Fruit fly (Drosophila melanogaster) whole organism, embryonic: ENCODE data around the gene CG34039.

ENCODE experiments used
- Abd-B ChIP-seq: fragments of 200-800 bp; sonication (Bioruptor generic); optimal IDR thresholded peaks from 2 replicates; lab custom pipeline; 2018; ENCODE audit warnings: missing biosample characterization, mild to moderate bottlenecking, missing genetic modification characterization, moderate library complexity
- Atf6 ChIP-seq: fragments of 200-800 bp; sonication (Bioruptor generic); IDR thresholded peaks from 2 replicates; pipeline ENCODE4 v1.3.6; 2022; ENCODE audit warnings: missing biosample characterization, missing genetic modification characterization
- CG12155 ChIP-seq: fragments of 200-800 bp; sonication (Bioruptor generic); optimal IDR thresholded peaks from 3 replicates; lab custom pipeline; 2016; ENCODE audit warnings: missing biosample characterization, missing genetic modification characterization
- CG1233 ChIP-seq: fragments of 200-800 bp; sonication (Bioruptor generic); optimal IDR thresholded peaks from 4 replicates; lab custom pipeline; 2018; ENCODE audit warnings: missing biosample characterization, mild to moderate bottlenecking, missing genetic modification characterization
- CG13624 ChIP-seq: fragments of 200-800 bp; sonication (Bioruptor generic); optimal IDR thresholded peaks from 2 replicates; lab custom pipeline; 2016; ENCODE audit warnings: missing biosample characterization, missing genetic modification characterization
- CG17385 ChIP-seq: fragments of 200-800 bp; sonication (Bioruptor generic); optimal IDR thresholded peaks from 3 replicates; lab custom pipeline; 2018; ENCODE audit warnings: missing biosample characterization, mild to moderate bottlenecking, missing genetic modification characterization
- CG2116 ChIP-seq: fragments of 200-800 bp; sonication (Bioruptor generic); optimal IDR thresholded peaks from 3 replicates; lab custom pipeline; 2018; ENCODE audit warnings: missing biosample characterization, mild to moderate bottlenecking, missing genetic modification characterization
- CG32772 ChIP-seq: fragments of 200-800 bp; sonication (Bioruptor generic); IDR thresholded peaks from 2 replicates; pipeline ENCODE4 v1.3.6; 2022; ENCODE audit warnings: missing biosample characterization, missing genetic modification characterization
- CG34422 ChIP-seq: fragments of 200-800 bp; sonication (Bioruptor generic); IDR thresholded peaks from 3 replicates; pipeline ENCODE4 v1.3.6; 2022; ENCODE audit warnings: missing biosample characterization, missing genetic modification characterization
- CG3838 ChIP-seq: fragments of 200-800 bp; sonication (Bioruptor generic); optimal IDR thresholded peaks from 3 replicates; lab custom pipeline; 2016; ENCODE audit warnings: missing biosample characterization, missing genetic modification characterization
- CG3847 ChIP-seq: fragments of 200-800 bp; sonication (Bioruptor generic); IDR thresholded peaks from 2 replicates; pipeline ENCODE4 v1.3.6; 2022; ENCODE audit warnings: missing biosample characterization, missing genetic modification characterization
- CG3995 ChIP-seq: fragments of 200-800 bp; sonication (Bioruptor generic); optimal IDR thresholded peaks from 3 replicates; lab custom pipeline; 2016; ENCODE audit warnings: missing biosample characterization, missing genetic modification characterization
- CG4730 ChIP-seq: fragments of 200-800 bp; sonication (Bioruptor generic); IDR thresholded peaks from 2 replicates; pipeline ENCODE4 v1.3.6; 2022; ENCODE audit warnings: missing biosample characterization, missing genetic modification characterization
- CG7271 ChIP-seq: fragments of 200-800 bp; sonication (Bioruptor generic); optimal IDR thresholded peaks from 2 replicates; lab custom pipeline; 2018; ENCODE audit warnings: missing biosample characterization, mild to moderate bottlenecking, missing genetic modification characterization, moderate library complexity
- CG8765 ChIP-seq: fragments of 200-800 bp; sonication (Bioruptor generic); IDR thresholded peaks from 2 replicates; pipeline ENCODE4 v1.3.6; 2022; ENCODE audit warnings: missing biosample characterization, missing genetic modification characterization
- CG9609 ChIP-seq: fragments of 200-800 bp; sonication (Bioruptor generic); optimal IDR thresholded peaks from 3 replicates; lab custom pipeline; 2016; ENCODE audit warnings: missing biosample characterization, missing genetic modification characterization
- Camta ChIP-seq: fragments of 200-800 bp; sonication (Bioruptor generic); optimal IDR thresholded peaks from 2 replicates; lab custom pipeline; 2016; ENCODE audit warnings: missing biosample characterization, missing genetic modification characterization
- Dek ChIP-seq: fragments of 200-800 bp; sonication (Bioruptor generic); optimal IDR thresholded peaks from 3 replicates; lab custom pipeline; 2019; ENCODE audit warnings: missing biosample characterization, mild to moderate bottlenecking, missing genetic modification characterization, moderate library complexity
- Dip3 ChIP-seq: fragments of 200-800 bp; sonication (Bioruptor generic); optimal IDR thresholded peaks from 3 replicates; lab custom pipeline; 2016; ENCODE audit warnings: missing biosample characterization, missing genetic modification characterization
- Ets97D ChIP-seq: fragments of 200-800 bp; sonication (Bioruptor generic); optimal IDR thresholded peaks from 3 replicates; lab custom pipeline; 2016; ENCODE audit warnings: missing biosample characterization, missing genetic modification characterization
- Gug ChIP-seq: fragments of 200-800 bp; sonication (Bioruptor generic); IDR thresholded peaks from 4 replicates; pipeline ENCODE4 v1.3.6; 2022; ENCODE audit warnings: missing biosample characterization, missing genetic modification characterization
- HLHmδ ChIP-seq: fragments of 200-800 bp; sonication (Bioruptor generic); optimal IDR thresholded peaks from 2 replicates; lab custom pipeline; 2018; ENCODE audit warnings: missing biosample characterization, mild to moderate bottlenecking, missing genetic modification characterization, moderate library complexity
- HmgD ChIP-seq: fragments of 200-800 bp; sonication (Bioruptor generic); optimal IDR thresholded peaks from 3 replicates; lab custom pipeline; 2016; ENCODE audit warnings: missing biosample characterization, missing genetic modification characterization
- Hr39 ChIP-seq: fragments of >200 bp; optimal IDR thresholded peaks from 2 replicates; lab custom pipeline; 2017
- Lhr ChIP-seq: fragments of 200-800 bp; sonication (Bioruptor generic); optimal IDR thresholded peaks from 3 replicates; lab custom pipeline; 2017; ENCODE audit warnings: mild to moderate bottlenecking, missing biosample characterization, missing genetic modification reagents, missing genetic modification characterization
- Lim3 ChIP-seq: fragments of 200-800 bp; sonication (Bioruptor generic); IDR thresholded peaks from 2 replicates; pipeline ENCODE4 v1.3.6; 2022; ENCODE audit warnings: missing biosample characterization, missing genetic modification characterization
- MESR4 ChIP-seq: fragments of 200-800 bp; sonication (Bioruptor generic); optimal IDR thresholded peaks from 2 replicates; lab custom pipeline; 2018; ENCODE audit warnings: missing biosample characterization, mild to moderate bottlenecking, missing genetic modification characterization, moderate library complexity
- Mes4 ChIP-seq: fragments of 200-800 bp; sonication (Bioruptor generic); optimal IDR thresholded peaks from 2 replicates; lab custom pipeline; 2016; ENCODE audit warnings: missing biosample characterization, missing genetic modification characterization
- Myb ChIP-seq: fragments of 200-800 bp; sonication (Bioruptor generic); optimal IDR thresholded peaks from 2 replicates; lab custom pipeline; 2016; ENCODE audit warnings: missing biosample characterization, missing genetic modification characterization
- NC2α ChIP-seq: fragments of 200-800 bp; sonication (Bioruptor generic); optimal IDR thresholded peaks from 2 replicates; lab custom pipeline; 2016; ENCODE audit warnings: missing biosample characterization, missing genetic modification characterization
- Ssrp ChIP-seq: fragments of 200-800 bp; sonication (Bioruptor generic); optimal IDR thresholded peaks from 2 replicates; lab custom pipeline; 2018; ENCODE audit warnings: missing biosample characterization, mild to moderate bottlenecking, missing genetic modification characterization, moderate library complexity
- ab ChIP-seq: fragments of 200-800 bp; sonication (Bioruptor generic); optimal IDR thresholded peaks from 2 replicates; lab custom pipeline; 2016; ENCODE audit warnings: missing biosample characterization, missing genetic modification characterization
- abd-A ChIP-seq: fragments of 200-800 bp; sonication (Bioruptor generic); optimal IDR thresholded peaks from 3 replicates; lab custom pipeline; 2019; ENCODE audit warnings: missing biosample characterization, mild to moderate bottlenecking, missing genetic modification characterization, moderate library complexity
- ara ChIP-seq: fragments of 200-800 bp; sonication (Bioruptor generic); IDR thresholded peaks from 2 replicates; pipeline ENCODE4 v1.3.6; 2022; ENCODE audit warnings: missing biosample characterization, missing genetic modification characterization
- bab2 ChIP-seq: fragments of 200-800 bp; sonication (Bioruptor generic); optimal IDR thresholded peaks from 2 replicates; lab custom pipeline; 2016; ENCODE audit warnings: missing biosample characterization, missing genetic modification characterization
- br ChIP-seq: fragments of >200 bp; optimal IDR thresholded peaks from 2 replicates; lab custom pipeline; 2017
- bsh ChIP-seq, 2 experiments: fragments of 200-800 bp; sonication (Bioruptor generic); optimal IDR thresholded peaks; 2 replicates each; lab custom pipeline; 2017 to 2018; ENCODE audit warnings: mild to moderate bottlenecking in 2 of 2, missing biosample characterization in 2 of 2, missing genetic modification characterization in 2 of 2, moderate library complexity in 1 of 2
- emc ChIP-seq: fragments of 200-800 bp; sonication (Bioruptor generic); optimal IDR thresholded peaks from 2 replicates; lab custom pipeline; 2016; ENCODE audit warnings: missing biosample characterization, missing genetic modification characterization
- gce ChIP-seq: fragments of 200-800 bp; sonication (Bioruptor generic); IDR thresholded peaks from 3 replicates; pipeline ENCODE4 v1.3.6; 2022; ENCODE audit warnings: missing biosample characterization, missing genetic modification characterization
- gem ChIP-seq: fragments of 200-800 bp; sonication (Bioruptor generic); optimal IDR thresholded peaks from 2 replicates; lab custom pipeline; 2019; ENCODE audit warnings: missing biosample characterization, mild to moderate bottlenecking, missing genetic modification characterization, moderate library complexity
- hb ChIP-seq: fragments of 200-800 bp; sonication (Bioruptor generic); IDR thresholded peaks from 3 replicates; pipeline ENCODE4 v1.3.6; 2022; ENCODE audit warnings: missing biosample characterization, missing genetic modification characterization; ENCODE audit not compliant: partially characterized antibody
- jigr1 ChIP-seq: fragments of 200-800 bp; sonication (Bioruptor generic); IDR thresholded peaks from 3 replicates; pipeline ENCODE4 v1.3.6; 2022; ENCODE audit warnings: missing biosample characterization, missing genetic modification characterization
- nau ChIP-seq: fragments of 200-800 bp; sonication (Bioruptor generic); optimal IDR thresholded peaks from 3 replicates; lab custom pipeline; 2017; ENCODE audit warnings: missing biosample characterization, mild to moderate bottlenecking, missing genetic modification characterization, missing genetic modification reagents
- nerfin-2 ChIP-seq: fragments of 200-800 bp; sonication (Bioruptor generic); IDR thresholded peaks from 2 replicates; pipeline ENCODE4 v1.3.6; 2022; ENCODE audit warnings: missing biosample characterization, missing genetic modification characterization; ENCODE audit not compliant: partially characterized antibody
- pan ChIP-seq, 4 experiments: fragments of >200 bp in 3 of 4; fragments of 200-800 bp in 1 of 4; sonication (Bioruptor generic) in 1 of 4; optimal IDR thresholded peaks in 3 of 4; IDR thresholded peaks in 1 of 4; 2 replicates each; pipeline versions ENCODE4 v1.3.6 to Lab custom; 2017 to 2022; ENCODE audit warnings: missing biosample characterization in 2 of 4, missing genetic modification characterization in 2 of 4, mixed read lengths in 1 of 4
- pb ChIP-seq: fragments of 200-800 bp; sonication (Bioruptor generic); optimal IDR thresholded peaks from 3 replicates; lab custom pipeline; 2016; ENCODE audit warnings: missing biosample characterization, missing genetic modification characterization
- phol ChIP-seq: fragments of 200-800 bp; sonication (Bioruptor generic); optimal IDR thresholded peaks from 3 replicates; lab custom pipeline; 2018; ENCODE audit warnings: missing biosample characterization, mild to moderate bottlenecking, missing genetic modification characterization, moderate library complexity
- sqz ChIP-seq: fragments of 200-800 bp; sonication (Bioruptor generic); optimal IDR thresholded peaks from 3 replicates; lab custom pipeline; 2018; ENCODE audit warnings: missing biosample characterization, mild to moderate bottlenecking, missing genetic modification characterization
- tap ChIP-seq: fragments of 200-800 bp; optimal IDR thresholded peaks from 3 replicates; lab custom pipeline; 2019; ENCODE audit warnings: missing biosample characterization, mild to moderate bottlenecking, missing genetic modification characterization, moderate library complexity
- unpg ChIP-seq: fragments of 200-800 bp; sonication (Bioruptor generic); optimal IDR thresholded peaks from 3 replicates; lab custom pipeline; 2018; ENCODE audit warnings: missing biosample characterization, mild to moderate bottlenecking, missing genetic modification characterization, moderate library complexity
- wek ChIP-seq: fragments of 200-800 bp; sonication (Bioruptor generic); optimal IDR thresholded peaks from 3 replicates; lab custom pipeline; 2018; ENCODE audit warnings: missing biosample characterization, mild to moderate bottlenecking, missing genetic modification characterization, moderate library complexity

The CG34039 gene

DNA sequence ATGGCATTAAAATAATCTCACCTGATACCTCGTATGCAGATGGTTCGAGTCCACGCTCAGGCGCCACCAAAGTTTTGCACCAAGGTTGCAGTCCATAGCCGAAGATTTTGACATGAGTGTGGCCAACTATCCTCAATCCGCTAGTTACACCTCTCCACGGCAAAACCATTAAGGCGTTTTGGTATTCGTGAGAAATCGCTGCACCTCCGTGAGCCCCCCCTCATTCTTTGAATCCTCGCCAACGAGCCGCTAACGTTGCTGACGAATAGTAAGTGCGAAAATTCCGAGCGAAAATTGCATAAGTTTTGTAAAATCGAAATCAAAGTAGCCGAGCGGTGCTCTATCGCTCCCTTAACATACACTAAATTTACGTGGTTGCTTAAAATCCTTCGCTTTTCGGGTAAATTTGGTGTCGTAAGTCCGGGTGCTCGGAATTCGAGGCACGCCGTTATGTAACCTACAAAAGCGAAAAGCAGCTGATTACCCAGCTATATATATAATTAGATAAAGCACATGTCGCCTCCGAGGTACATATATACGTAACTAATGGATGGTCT is 22.3 kb upstream of the CG34039 start, which contains the start of gene Mpcp2 (continued):
- no peak for TF ChIP-seq abd-A (tag; lab: Kevin White, UChicago)
- TF ChIP-seq bab2: peak; percentile 8
- peak; percentile 28 for TF ChIP-seq CG13624 (GFP tag; lab: Kevin White, UChicago)
- peak; percentile 14 for TF ChIP-seq gem (tag; lab: Kevin White, UChicago)
- no peak for TF ChIP-seq Ssrp
- TF ChIP-seq CG4730 (GFP tag; lab: Robert Waterston, UW): no peak
- peak; percentile 60 for TF ChIP-seq phol
- TF ChIP-seq pan (optimal IDR thresholded peaks at IDR 0.05; lab: Kevin White, UChicago): no peak
- TF ChIP-seq pan (GFP tag; optimal IDR thresholded peaks at IDR 0.05 in 1 of 2, IDR thresholded peaks at IDR 0.05 in 1 of 2): peak in 1 of 2 experiments; percentile 9
- 0 out of 2 replicates have a peak, but pooled peaks have one; percentile 26 for TF ChIP-seq Atf6 (GFP tag; lab: Robert Waterston, UW)
- peak; percentile 1 for TF ChIP-seq Camta (GFP tag; lab: Kevin White, UChicago)
- no peak for TF ChIP-seq jigr1 (GFP tag; lab: Robert Waterston, UW)
- TF ChIP-seq CG3995 (GFP tag; lab: Kevin White, UChicago): no peak
- TF ChIP-seq MESR4 (GFP tag; lab: Kevin White, UChicago): peak; percentile 99
- TF ChIP-seq nerfin-2 (GFP tag; lab: Robert Waterston, UW): no peak
- TF ChIP-seq HLHmδ (GFP tag; lab: Kevin White, UChicago): peak; percentile 61
- TF ChIP-seq CG17385 (GFP tag; lab: Kevin White, UChicago): peak; percentile 28
- TF ChIP-seq CG7271 (tag; lab: Kevin White, UChicago): no peak
- TF ChIP-seq Ets97D (GFP tag; lab: Kevin White, UChicago): peak; percentile 86
- peak; percentile 97 for TF ChIP-seq Lhr (GFP tag; lab: Kevin White, UChicago)
- TF ChIP-seq Dip3 (GFP tag; lab: Kevin White, UChicago): peak; percentile 65
- TF ChIP-seq Mes4 (GFP tag; lab: Kevin White, UChicago): peak; percentile 1
- peak; percentile 10 for TF ChIP-seq unpg (GFP tag; lab: Kevin White, UChicago)
- TF ChIP-seq gce: no peak
- no peak for TF ChIP-seq Hr39 (lab: Kevin White, UChicago)
- TF ChIP-seq Dek (tag; lab: Kevin White, UChicago): peak; percentile 60
- peak; percentile 59 for TF ChIP-seq wek (GFP tag; lab: Kevin White, UChicago)
- TF ChIP-seq br (lab: Kevin White, UChicago): no peak
- peak; percentile 85 for TF ChIP-seq CG3847 (GFP tag; lab: Robert Waterston, UW)
- peak; percentile 38 for TF ChIP-seq CG12155 (GFP tag; lab: Kevin White, UChicago)
- TF ChIP-seq CG2116 (GFP tag; lab: Kevin White, UChicago): peak; percentile 62
- TF ChIP-seq CG1233 (GFP tag; lab: Kevin White, UChicago): peak; percentile 47
- TF ChIP-seq CG34422 (GFP tag; lab: Robert Waterston, UW): peak; percentile 59; the same call in 1 of the 3 replicates
- TF ChIP-seq sqz (GFP tag; lab: Kevin White, UChicago): no peak
- no peak for TF ChIP-seq emc (GFP tag; lab: Kevin White, UChicago)
- TF ChIP-seq CG3838: no peak
- no peak for TF ChIP-seq pb (GFP tag; lab: Kevin White, UChicago)
- no peak for TF ChIP-seq CG32772 (GFP tag; lab: Robert Waterston, UW)
- TF ChIP-seq Abd-B (GFP tag; lab: Kevin White, UChicago): peak; percentile 65
- peak; percentile 57 for TF ChIP-seq HmgD (GFP tag; lab: Kevin White, UChicago)
- peak; percentile 22 for TF ChIP-seq tap (tag; lab: Kevin White, UChicago)
- peak; percentile 14 for TF ChIP-seq CG9609 (GFP tag; lab: Kevin White, UChicago)
- peak; percentile 50 for TF ChIP-seq nau (GFP tag; lab: Kevin White, UChicago)
- no peak for TF ChIP-seq Lim3 (GFP tag; lab: Robert Waterston, UW)
- peak; percentile 2 to 10 for TF ChIP-seq bsh (GFP tag; optimal IDR thresholded peaks at IDR 0.05; lab: Kevin White, UChicago)
- TF ChIP-seq Myb (GFP tag; lab: Kevin White, UChicago): peak; percentile 49
- TF ChIP-seq CG8765 (GFP tag; lab: Robert Waterston, UW): no peak
- no peak for TF ChIP-seq ara (GFP tag; lab: Robert Waterston, UW)
- no peak for TF ChIP-seq ab
- peak; percentile 18; the same call in 1 of the 4 replicates for TF ChIP-seq Gug (GFP tag; lab: Robert Waterston, UW)
- TF ChIP-seq hb (GFP tag; lab: Robert Waterston, UW): no peak
- TF ChIP-seq NC2α (GFP tag; lab: Kevin White, UChicago): no peak
